Fruit fly (Drosophila melanogaster): ENCODE results near the gene eIF4E1.

The eIF4E1 gene

DNA sequence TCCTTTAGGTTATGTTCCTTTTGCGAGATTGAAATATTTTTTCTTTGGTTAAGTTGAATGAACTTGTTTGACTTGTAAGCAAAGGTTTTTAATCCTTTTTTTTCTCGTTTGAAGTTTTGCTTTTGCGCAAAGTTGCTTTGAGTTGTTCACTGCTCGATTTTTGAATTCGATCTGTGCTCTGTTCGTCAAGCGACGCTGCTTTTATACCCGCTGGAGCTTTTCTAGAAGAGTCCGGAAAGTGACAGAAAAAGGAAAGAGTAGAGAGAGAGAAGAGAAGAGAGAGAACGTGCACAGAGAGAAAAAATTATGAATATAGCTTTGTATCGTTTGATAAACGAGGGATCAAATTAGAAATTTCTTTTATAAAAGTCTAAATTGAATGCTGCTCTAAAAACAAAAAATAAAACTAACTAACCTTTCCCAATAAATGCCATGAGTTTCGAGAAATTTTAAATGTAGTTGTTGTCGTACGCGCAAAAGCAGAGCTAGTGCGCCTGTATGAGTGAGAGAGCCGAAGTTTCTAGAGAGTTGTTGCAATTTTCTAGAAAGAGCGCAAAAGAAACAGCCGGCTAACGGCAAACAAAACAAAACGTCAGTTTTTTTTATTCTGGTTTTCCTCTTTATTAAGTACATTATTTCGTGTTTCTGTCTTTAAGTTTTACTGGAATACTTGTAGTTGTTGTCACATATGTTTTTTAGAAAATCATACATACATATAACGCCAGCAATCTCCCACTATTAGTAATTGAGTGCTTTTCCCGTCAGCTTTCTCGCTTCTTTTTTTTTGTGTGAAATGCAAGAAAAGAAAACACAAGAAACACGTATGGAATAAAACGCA is 24.8 kb downstream of the eIF4E1 start, which contains the start of gene Hsp26:
Gene Hsp26, minus strand, starts transcription at position 230 of the 838 bp plus-strand sequence.
- TF ChIP-seq CG16863 (GFP tag; optimal IDR thresholded peaks at IDR 0.05) (peak; percentile 88), en (GFP tag; optimal IDR thresholded peaks at IDR 0.05) (peak; percentile 88), Sry-β (GFP tag; optimal IDR thresholded peaks at IDR 0.05) (no peak), CG12299 (tag; optimal IDR thresholded peaks at IDR 0.05) (peak; percentile 63), her (GFP tag; optimal IDR thresholded peaks at IDR 0.05) (peak; percentile 87), ranshi (GFP tag; IDR thresholded peaks at IDR 0.05) (peak; percentile 80), CG5953 (GFP tag; IDR thresholded peaks at IDR 0.05) (peak; percentile 81; the same call in 1 of the 2 replicates), tgo (GFP tag; IDR thresholded peaks at IDR 0.05) (peak; percentile 82), CG42726 (GFP tag; IDR thresholded peaks at IDR 0.05; ENCODE audit: partially characterized antibody) (no peak), gem (tag; optimal IDR thresholded peaks at IDR 0.05) (peak; percentile 92), CTCF (GFP tag; optimal IDR thresholded peaks at IDR 0.05) (peak; percentile 15), Doc3 (GFP tag; IDR thresholded peaks at IDR 0.05; ENCODE audit: partially characterized antibody) (no peak), row (GFP tag; IDR thresholded peaks at IDR 0.05) (peak; percentile 93), zf30C (GFP tag; optimal IDR thresholded peaks at IDR 0.05) (peak; percentile 90), run (tag; optimal IDR thresholded peaks at IDR 0.05) (peak; percentile 77), CG32532 (GFP tag; IDR thresholded peaks at IDR 0.05) (peak; percentile 90), CG11093 (GFP tag; IDR thresholded peaks at IDR 0.05) (peak; percentile 64; the same call in 2 of the 3 replicates), CG3838 (GFP tag; optimal IDR thresholded peaks at IDR 0.05) (peak; percentile 34), CG7372 (GFP tag; IDR thresholded peaks at IDR 0.05) (0 out of 2 replicates have a peak, but pooled peaks have one; percentile 35), gce (GFP tag; IDR thresholded peaks at IDR 0.05) (peak; percentile 83; the same call in 2 of the 3 replicates), CG15479 (GFP tag; optimal IDR thresholded peaks at IDR 0.05) (no peak), CG7745 (tag; optimal IDR thresholded peaks at IDR 0.05) (peak; percentile 28), CG8359 (GFP tag; optimal IDR thresholded peaks at IDR 0.05; ENCODE audit: borderline replicate concordance) (peak; percentile 34), CG11247 (GFP tag; IDR thresholded peaks at IDR 0.05) (peak; percentile 62), ewg (GFP tag; optimal IDR thresholded peaks at IDR 0.05) (peak; percentile 93), CG17328 (GFP tag; IDR thresholded peaks at IDR 0.05) (peak; percentile 91), slbo (GFP tag; IDR thresholded peaks at IDR 0.05) (peak; percentile 85), Mrtf (GFP tag; IDR thresholded peaks at IDR 0.05) (peak; percentile 55; the same call in 1 of the 3 replicates), YL-1 (GFP tag; optimal IDR thresholded peaks at IDR 0.05) (peak; percentile 67), ro (GFP tag; IDR thresholded peaks at IDR 0.05) (peak; percentile 46; the same call in 1 of the 2 replicates), ssp (GFP tag; IDR thresholded peaks at IDR 0.05) (peak; percentile 66), Antp (GFP tag; optimal IDR thresholded peaks at IDR 0.05) (peak; percentile 86), CG13287 (GFP tag; IDR thresholded peaks at IDR 0.05; ENCODE audit: partially characterized antibody) (no peak; the same call in 1 of the 2 replicates), C15 (GFP tag; IDR thresholded peaks at IDR 0.05) (peak; percentile 54; the same call in 1 of the 3 replicates), peb (GFP tag; IDR thresholded peaks at IDR 0.05) (peak; percentile 72), knrl (GFP tag; IDR thresholded peaks at IDR 0.05; ENCODE audit: partially characterized antibody) (no peak), CG15073 (GFP tag; optimal IDR thresholded peaks at IDR 0.05) (peak; percentile 24), Hand (GFP tag; optimal IDR thresholded peaks at IDR 0.05) (peak; percentile 87), Dbx (GFP tag; IDR thresholded peaks at IDR 0.05) (peak; percentile 60; the same call in 2 of the 3 replicates), danr (GFP tag; IDR thresholded peaks at IDR 0.05) (peak; percentile 21; the same call in 1 of the 2 replicates), CG7928 (GFP tag; optimal IDR thresholded peaks at IDR 0.05) (peak; percentile 16), CG34376 (GFP tag; optimal IDR thresholded peaks at IDR 0.05) (peak; percentile 83), CG4282 (GFP tag; optimal IDR thresholded peaks at IDR 0.05) (no peak), tup (GFP tag; optimal IDR thresholded peaks at IDR 0.05) (peak; percentile 45), CG6791 (GFP tag; IDR thresholded peaks at IDR 0.05; ENCODE audit: partially characterized antibody) (no peak), Scr (GFP tag; IDR thresholded peaks at IDR 0.05; ENCODE audit: partially characterized antibody) (no peak), Mes4 (GFP tag; optimal IDR thresholded peaks at IDR 0.05) (peak; percentile 88), NFAT (GFP tag; IDR thresholded peaks at IDR 0.05) (peak; percentile 49; the same call in 1 of the 2 replicates), Chrac-16 (GFP tag; optimal IDR thresholded peaks at IDR 0.05) (peak; percentile 75)
